Fruit fly (Drosophila melanogaster) whole organism, embryonic: Measurements from ENCODE around the gene fzy.

Source experiments
- ATbp ChIP-seq: fragments of 200-800 bp; sonication (Bioruptor generic); optimal IDR thresholded peaks from 2 replicates; lab custom pipeline; 2017; ENCODE audit warnings: missing biosample characterization, mild to moderate bottlenecking, missing genetic modification characterization, missing genetic modification reagents
- Awh ChIP-seq: fragments of 200-800 bp; sonication (Bioruptor generic); IDR thresholded peaks from 2 replicates; pipeline ENCODE4, ENCODE4 v1.3.6; 2022; ENCODE audit warnings: missing biosample characterization, missing genetic modification characterization
- CG10654 ChIP-seq: fragments of 200-800 bp; sonication (Bioruptor generic); optimal IDR thresholded peaks from 2 replicates; lab custom pipeline; 2016; ENCODE audit warnings: missing biosample characterization, missing genetic modification characterization
- CG10979 ChIP-seq: fragments of 200-800 bp; sonication (Bioruptor generic); optimal IDR thresholded peaks from 2 replicates; lab custom pipeline; 2018; ENCODE audit warnings: missing biosample characterization, mild to moderate bottlenecking, missing genetic modification characterization, moderate library complexity
- CG11085 ChIP-seq: fragments of 200-800 bp; sonication (Bioruptor generic); IDR thresholded peaks from 2 replicates; pipeline ENCODE4 v1.3.6; 2022; ENCODE audit warnings: missing biosample characterization, missing genetic modification characterization
- CG11696 ChIP-seq: fragments of 200-800 bp; sonication (Bioruptor generic); IDR thresholded peaks from 2 replicates; pipeline ENCODE4 v1.3.6; 2022; ENCODE audit warnings: missing biosample characterization, missing genetic modification characterization
- CG12071 ChIP-seq: fragments of 200-800 bp; sonication (Bioruptor generic); optimal IDR thresholded peaks from 3 replicates; lab custom pipeline; 2018; ENCODE audit warnings: missing biosample characterization, mild to moderate bottlenecking, missing genetic modification characterization
- CG12769 ChIP-seq: fragments of 200-800 bp; sonication (Bioruptor generic); optimal IDR thresholded peaks from 2 replicates; lab custom pipeline; 2019; ENCODE audit warnings: missing biosample characterization, mild to moderate bottlenecking, missing genetic modification characterization, moderate library complexity
- CG13894 ChIP-seq: fragments of 200-800 bp; sonication (Bioruptor generic); optimal IDR thresholded peaks from 3 replicates; lab custom pipeline; 2018; ENCODE audit warnings: missing biosample characterization, mild to moderate bottlenecking, missing genetic modification characterization, moderate library complexity
- CG15073 ChIP-seq: fragments of 200-800 bp; sonication (Bioruptor generic); optimal IDR thresholded peaks from 2 replicates; lab custom pipeline; 2016; ENCODE audit warnings: missing biosample characterization, missing genetic modification characterization
- CG1603 ChIP-seq: fragments of 200-800 bp; sonication (Bioruptor generic); optimal IDR thresholded peaks from 2 replicates; lab custom pipeline; 2019; ENCODE audit warnings: missing biosample characterization, mild to moderate bottlenecking, missing genetic modification characterization, moderate library complexity
- CG1647 ChIP-seq: fragments of 200-800 bp; sonication (Bioruptor generic); optimal IDR thresholded peaks from 3 replicates; lab custom pipeline; 2016; ENCODE audit warnings: missing biosample characterization, missing genetic modification characterization
- CG17385 ChIP-seq: fragments of 200-800 bp; sonication (Bioruptor generic); optimal IDR thresholded peaks from 3 replicates; lab custom pipeline; 2018; ENCODE audit warnings: missing biosample characterization, mild to moderate bottlenecking, missing genetic modification characterization
- CG17612 ChIP-seq: fragments of 200-800 bp; sonication (Bioruptor generic); IDR thresholded peaks from 2 replicates; pipeline ENCODE4 v1.3.6; 2022; ENCODE audit warnings: missing biosample characterization, missing genetic modification characterization
- CG18011 ChIP-seq: fragments of 200-800 bp; sonication (Bioruptor generic); optimal IDR thresholded peaks from 2 replicates; lab custom pipeline; 2017; ENCODE audit warnings: missing biosample characterization, missing genetic modification characterization, mild to moderate bottlenecking, moderate library complexity, missing genotype
- CG2199 ChIP-seq: fragments of 200-800 bp; sonication (Bioruptor generic); IDR thresholded peaks from 3 replicates; pipeline ENCODE4 v1.3.6; 2022; ENCODE audit warnings: missing biosample characterization, missing genetic modification characterization
- CG2875 ChIP-seq: fragments of 200-800 bp; sonication (Bioruptor generic); optimal IDR thresholded peaks from 2 replicates; lab custom pipeline; 2017; ENCODE audit warnings: missing biosample characterization, mild to moderate bottlenecking, missing genetic modification characterization, missing genetic modification reagents
- CG31388 ChIP-seq: fragments of 200-800 bp; sonication (Bioruptor generic); optimal IDR thresholded peaks from 2 replicates; lab custom pipeline; 2016; ENCODE audit warnings: missing biosample characterization, missing genetic modification characterization
- CG32767 ChIP-seq: fragments of 200-800 bp; sonication (Bioruptor generic); IDR thresholded peaks from 2 replicates; pipeline ENCODE4 v1.3.6; 2022; ENCODE audit warnings: missing biosample characterization, missing genetic modification characterization
- CG32772 ChIP-seq: fragments of 200-800 bp; sonication (Bioruptor generic); IDR thresholded peaks from 2 replicates; pipeline ENCODE4 v1.3.6; 2022; ENCODE audit warnings: missing biosample characterization, missing genetic modification characterization
- CG34422 ChIP-seq: fragments of 200-800 bp; sonication (Bioruptor generic); IDR thresholded peaks from 3 replicates; pipeline ENCODE4 v1.3.6; 2022; ENCODE audit warnings: missing biosample characterization, missing genetic modification characterization
- CG4404 ChIP-seq: fragments of 200-800 bp; sonication (Bioruptor generic); IDR thresholded peaks from 2 replicates; pipeline ENCODE4 v1.3.6; 2022; ENCODE audit warnings: missing biosample characterization, missing genetic modification characterization
- CG7271 ChIP-seq: fragments of 200-800 bp; sonication (Bioruptor generic); optimal IDR thresholded peaks from 2 replicates; lab custom pipeline; 2018; ENCODE audit warnings: missing biosample characterization, mild to moderate bottlenecking, missing genetic modification characterization, moderate library complexity
- CG7372 ChIP-seq: fragments of 200-800 bp; sonication (Bioruptor generic); IDR thresholded peaks from 2 replicates; pipeline ENCODE4 v1.3.6; 2022; ENCODE audit warnings: missing biosample characterization, missing genetic modification characterization
- CG8089 ChIP-seq: fragments of 200-800 bp; sonication (Bioruptor generic); optimal IDR thresholded peaks from 3 replicates; lab custom pipeline; 2016; ENCODE audit warnings: missing biosample characterization, missing genetic modification characterization
- CG8924 ChIP-seq: fragments of 200-800 bp; optimal IDR thresholded peaks from 3 replicates; lab custom pipeline; 2019; ENCODE audit warnings: missing biosample characterization, mild to moderate bottlenecking, missing genetic modification characterization, moderate library complexity
- CG9797 ChIP-seq: fragments of 200-800 bp; sonication (Bioruptor generic); optimal IDR thresholded peaks from 3 replicates; lab custom pipeline; 2018; ENCODE audit warnings: missing biosample characterization, mild to moderate bottlenecking, missing genetic modification characterization
- CkIIα-i1 ChIP-seq: fragments of 200-800 bp; sonication (Bioruptor generic); IDR thresholded peaks from 2 replicates; pipeline ENCODE4 v1.3.6; 2022; ENCODE audit warnings: missing biosample characterization, missing genetic modification characterization
- D19B ChIP-seq: fragments of 200-800 bp; sonication (Bioruptor generic); optimal IDR thresholded peaks from 2 replicates; lab custom pipeline; 2017; ENCODE audit warnings: missing biosample characterization, mild to moderate bottlenecking, missing genetic modification characterization
- Dad ChIP-seq: fragments of 200-800 bp; sonication (Bioruptor generic); optimal IDR thresholded peaks from 3 replicates; lab custom pipeline; 2016; ENCODE audit warnings: missing biosample characterization, missing genetic modification characterization
- Fer1 ChIP-seq: fragments of 200-800 bp; sonication (Bioruptor generic); optimal IDR thresholded peaks from 2 replicates; lab custom pipeline; 2017; ENCODE audit warnings: missing biosample characterization, mild to moderate bottlenecking, missing genetic modification characterization
- Hr78 ChIP-seq, 2 experiments: fragments of 200-800 bp in 1 of 2; fragments of >200 bp in 1 of 2; sonication (Bioruptor generic) in 1 of 2; optimal IDR thresholded peaks; 2 replicates each; lab custom pipeline; 2017 to 2019; ENCODE audit warnings: missing biosample characterization in 2 of 2, missing genetic modification characterization in 2 of 2, mild to moderate bottlenecking in 1 of 2, moderate library complexity in 1 of 2
- Kr ChIP-seq: fragments of 200-800 bp; sonication (Bioruptor generic); optimal IDR thresholded peaks from 2 replicates; lab custom pipeline; 2017; ENCODE audit warnings: missing biosample characterization, mild to moderate bottlenecking, missing genetic modification characterization
- Mad ChIP-seq: fragments of 200-800 bp; sonication (Bioruptor generic); optimal IDR thresholded peaks from 2 replicates; lab custom pipeline; 2016; ENCODE audit warnings: missing biosample characterization, missing genetic modification characterization
- Mes4 ChIP-seq: fragments of 200-800 bp; sonication (Bioruptor generic); optimal IDR thresholded peaks from 2 replicates; lab custom pipeline; 2016; ENCODE audit warnings: missing biosample characterization, missing genetic modification characterization
- NC2β ChIP-seq: fragments of 200-800 bp; sonication (Bioruptor generic); optimal IDR thresholded peaks from 2 replicates; lab custom pipeline; 2016; ENCODE audit warnings: missing biosample characterization, missing genetic modification characterization
- Oaz ChIP-seq: fragments of 200-800 bp; sonication (Bioruptor generic); IDR thresholded peaks from 2 replicates; pipeline ENCODE4 v1.3.6; 2022; ENCODE audit warnings: missing biosample characterization, missing genetic modification characterization
- Rfx ChIP-seq: fragments of 200-800 bp; sonication (Bioruptor generic); IDR thresholded peaks from 2 replicates; pipeline ENCODE4 v1.3.6; 2022; ENCODE audit warnings: missing biosample characterization, missing genetic modification characterization
- bowl ChIP-seq: fragments of 200-800 bp; sonication (Bioruptor generic); IDR thresholded peaks from 2 replicates; pipeline ENCODE4 v1.3.6; 2022; ENCODE audit warnings: missing biosample characterization, missing genetic modification characterization
- cad ChIP-seq: fragments of >200 bp; optimal IDR thresholded peaks from 2 replicates; lab custom pipeline; 2017; ENCODE audit warnings: missing biosample characterization, missing genetic modification characterization
- fd96Cb ChIP-seq: fragments of 200-800 bp; sonication (Bioruptor generic); optimal IDR thresholded peaks from 2 replicates; lab custom pipeline; 2018; ENCODE audit warnings: missing biosample characterization, mild to moderate bottlenecking, missing genetic modification characterization, moderate library complexity
- fru ChIP-seq: fragments of >200 bp; optimal IDR thresholded peaks from 2 replicates; lab custom pipeline; 2017
- fu2 ChIP-seq: fragments of 200-800 bp; sonication (Bioruptor generic); optimal IDR thresholded peaks from 2 replicates; lab custom pipeline; 2016; ENCODE audit warnings: missing biosample characterization, missing genetic modification characterization
- maf-S ChIP-seq: fragments of 200-800 bp; sonication (Bioruptor generic); optimal IDR thresholded peaks from 2 replicates; lab custom pipeline; 2016; ENCODE audit warnings: missing biosample characterization, missing genetic modification characterization
- mam ChIP-seq: fragments of 200-800 bp; sonication (Bioruptor generic); optimal IDR thresholded peaks from 3 replicates; lab custom pipeline; 2016; ENCODE audit warnings: missing biosample characterization, missing genetic modification characterization
- peb ChIP-seq: fragments of 200-800 bp; sonication (Bioruptor generic); IDR thresholded peaks from 2 replicates; pipeline ENCODE4 v1.3.6; 2022; ENCODE audit warnings: missing biosample characterization, missing genetic modification characterization
- pum ChIP-seq: fragments of 200-800 bp; sonication (Bioruptor generic); optimal IDR thresholded peaks from 2 replicates; lab custom pipeline; 2016; ENCODE audit warnings: missing biosample characterization, missing genetic modification characterization
- sug ChIP-seq: fragments of 200-800 bp; optimal IDR thresholded peaks from 2 replicates; lab custom pipeline; 2019; ENCODE audit warnings: missing biosample characterization, mild to moderate bottlenecking, missing genetic modification characterization, moderate library complexity
- vfl ChIP-seq: fragments of 200-800 bp; sonication (Bioruptor generic); optimal IDR thresholded peaks from 2 replicates; lab custom pipeline; 2016; ENCODE audit warnings: missing biosample characterization, missing genetic modification characterization
- zen2 ChIP-seq: fragments of 200-800 bp; sonication (Bioruptor generic); IDR thresholded peaks from 3 replicates; pipeline ENCODE4 v1.3.6; 2022; ENCODE audit warnings: missing biosample characterization, missing genetic modification characterization; ENCODE audit not compliant: partially characterized antibody
- zfh1 ChIP-seq: fragments of 200-800 bp; sonication (Bioruptor generic); IDR thresholded peaks from 3 replicates; pipeline ENCODE4 v1.3.6; 2022; ENCODE audit warnings: missing biosample characterization, missing genetic modification characterization

The fzy gene

dm6 chr2L:16286360-16287005 lies 24.3 kb upstream of the fzy start (continued):
- TF ChIP-seq Fer1 (peak; percentile 86), CG32772 (GFP tag; lab: Robert Waterston, UW) (no peak), CG2875 (GFP tag; lab: Kevin White, UChicago) (peak; percentile 59), peb (no peak), cad (GFP tag; lab: Kevin White, UChicago) (no peak), CG1647 (GFP tag; lab: Kevin White, UChicago) (peak; percentile 51), CG8924 (tag; lab: Kevin White, UChicago) (peak; percentile 87), Awh (GFP tag; lab: Robert Waterston, UW) (no peak), mam (GFP tag; lab: Kevin White, UChicago) (peak; percentile 83), CG15073 (GFP tag; lab: Kevin White, UChicago) (peak; percentile 98), pum (GFP tag; lab: Kevin White, UChicago) (peak; percentile 71), Hr78 (GFP tag; optimal IDR thresholded peaks at IDR 0.05; lab: Kevin White, UChicago) (peak in 1 of 2 experiments; percentile 37), CG17385 (GFP tag; lab: Kevin White, UChicago) (peak; percentile 74), CG10979 (tag; lab: Kevin White, UChicago) (peak; percentile 85), CG12769 (tag; lab: Kevin White, UChicago) (peak; percentile 73), Oaz (GFP tag; lab: Robert Waterston, UW) (no peak), CG32767 (GFP tag; lab: Robert Waterston, UW) (no peak), CG2199 (GFP tag; lab: Robert Waterston, UW) (no peak), Mad (GFP tag; lab: Kevin White, UChicago) (peak; percentile 79), Rfx (no peak), CG8089 (GFP tag; lab: Kevin White, UChicago) (peak; percentile 55), Kr (GFP tag; lab: Kevin White, UChicago) (no peak), ATbp (GFP tag; lab: Kevin White, UChicago) (peak; percentile 78), zen2 (GFP tag; lab: Robert Waterston, UW) (no peak), bowl (no peak), zfh1 (GFP tag; lab: Robert Waterston, UW) (no peak), CG31388 (GFP tag; lab: Kevin White, UChicago) (no peak), vfl (peak; percentile 45), fru (no peak), CG11085 (GFP tag; lab: Robert Waterston, UW) (no peak), CG11696 (GFP tag; lab: Robert Waterston, UW) (no peak), CG10654 (GFP tag; lab: Kevin White, UChicago) (peak; percentile 75), CG1603 (tag; lab: Kevin White, UChicago) (peak; percentile 61), CG17612 (GFP tag; lab: Robert Waterston, UW) (no peak), CG7372 (GFP tag; lab: Robert Waterston, UW) (no peak), fd96Cb (peak; percentile 83), CG9797 (GFP tag; lab: Kevin White, UChicago) (no peak), maf-S (GFP tag; lab: Kevin White, UChicago) (peak; percentile 71), Dad (GFP tag; lab: Kevin White, UChicago) (peak; percentile 84), CkIIα-i1 (GFP tag; lab: Robert Waterston, UW) (no peak), D19B (GFP tag; lab: Kevin White, UChicago) (peak; percentile 82), sug (peak; percentile 50), CG34422 (GFP tag; lab: Robert Waterston, UW) (no peak), CG4404 (GFP tag; lab: Robert Waterston, UW) (no peak), CG13894 (peak; percentile 28), CG12071 (GFP tag; lab: Kevin White, UChicago) (peak; percentile 78), Mes4 (peak; percentile 72), CG7271 (tag; lab: Kevin White, UChicago) (peak; percentile 50), NC2β (GFP tag; lab: Kevin White, UChicago) (peak; percentile 40), CG18011 (GFP tag; lab: Kevin White, UChicago) (peak; percentile 73), fu2 (GFP tag; lab: Kevin White, UChicago) (peak; percentile 79)
